Fruit fly (Drosophila melanogaster): Measurements from ENCODE around the gene CG17470.

- TF ChIP-seq rn (GFP tag; IDR thresholded peaks at IDR 0.05) (no peak), CG15710 (tag; optimal IDR thresholded peaks at IDR 0.05) (no peak), CG8159 (tag; optimal IDR thresholded peaks at IDR 0.05) (no peak), D1 (tag; optimal IDR thresholded peaks at IDR 0.05) (no peak), CG9948 (tag; optimal IDR thresholded peaks at IDR 0.05) (no peak)
Measured at dm6 chr2L:20673737-20674461, 30.9 kb upstream of the CG17470 start.
